Fruit fly (Drosophila melanogaster): ENCODE data around the gene CG31219.

DNA sequence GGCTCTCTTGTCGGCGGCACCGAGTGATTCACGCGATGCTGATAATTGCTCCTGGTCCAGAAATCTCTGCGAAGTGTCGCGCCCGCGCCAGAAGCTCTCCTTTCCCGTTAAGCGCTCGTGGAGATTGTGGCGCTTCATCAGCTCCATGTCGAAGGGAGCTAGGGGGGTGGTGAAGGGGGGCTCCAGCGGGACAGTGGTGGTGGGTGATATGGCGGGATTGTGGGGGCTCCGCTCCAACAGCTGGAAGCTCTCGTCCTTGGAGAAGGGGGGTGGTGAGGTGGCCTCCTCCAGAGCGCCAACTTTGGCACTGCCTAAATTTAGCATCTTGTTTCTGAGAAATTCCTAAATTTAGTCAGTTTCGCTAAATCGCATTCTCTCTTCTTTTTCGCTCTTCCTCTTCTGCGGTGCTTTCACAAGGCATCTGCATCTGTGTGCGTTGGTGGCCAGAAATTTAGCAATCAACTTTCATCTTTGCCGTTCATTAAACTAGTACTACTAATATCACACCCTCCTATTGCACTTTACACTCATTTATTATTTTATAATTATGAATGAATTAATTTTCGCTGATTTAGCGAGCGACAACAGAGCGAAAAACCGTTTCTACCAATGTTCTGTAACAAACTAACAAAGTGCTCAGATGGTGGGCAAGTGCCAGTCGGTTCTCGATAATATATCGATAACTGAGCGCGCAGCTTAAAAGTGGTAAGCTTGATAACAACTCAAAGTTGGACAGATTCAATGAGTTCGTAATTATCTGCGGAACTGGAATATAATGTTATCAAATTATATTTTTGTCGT is 8.5 kb upstream of the CG31219 start, which contains the start of gene subdued:
- TF ChIP-seq psq (optimal IDR thresholded peaks at IDR 0.05) (no peak), pan (optimal IDR thresholded peaks at IDR 0.05) (no peak)

All from whole organism.